Worm (Caenorhabditis elegans) whole organism, midembryonic: ENCODE results near the gene Y62E10A.3.

ENCODE experiments used
- T22C8.4 ChIP-seq: fragments of 200-800 bp; sonication (Bioruptor generic); IDR thresholded peaks from 2 replicates; pipeline ENCODE4 v1.3.6; 2022; ENCODE audit warnings: missing genetic modification characterization, missing compliant biosample characterization
- cog-1 ChIP-seq: sonication (generic microtip); optimal IDR thresholded peaks from 2 replicates; lab custom pipeline; 2016; ENCODE audit warnings: missing genetic modification characterization, missing compliant biosample characterization
- flt-1 ChIP-seq: fragments of 200-800 bp; sonication (Bioruptor generic); IDR thresholded peaks from 2 replicates; pipeline ENCODE4 v1.3.6; 2022; ENCODE audit warnings: missing genetic modification characterization, missing compliant biosample characterization
- klf-2 ChIP-seq: fragments of 200-800 bp; sonication (Bioruptor generic); conservative IDR thresholded peaks from 2 replicates; pipeline ENCODE4 v1.3.6; 2022; ENCODE audit warnings: missing genetic modification reagents, missing genetic modification characterization, missing compliant biosample characterization
- med-1 ChIP-seq: sonication (generic microtip); optimal IDR thresholded peaks from 2 replicates; lab custom pipeline; 2017; ENCODE audit warnings: missing genetic modification characterization, mild to moderate bottlenecking, missing compliant biosample characterization, antibody characterized with exemption, missing genetic modification reagents; ENCODE audit not compliant: insufficient read depth
- ref-1 ChIP-seq: fragments of 200-800 bp; sonication (Bioruptor generic); conservative IDR thresholded peaks from 2 replicates; pipeline ENCODE4 v1.3.6; 2022; ENCODE audit warnings: missing genetic modification reagents, missing genetic modification characterization, missing compliant biosample characterization
- tab-1 ChIP-seq: fragments of 200-800 bp; sonication (Bioruptor generic); IDR thresholded peaks from 2 replicates; pipeline ENCODE4 v1.3.6; 2022; ENCODE audit warnings: missing genetic modification characterization, missing compliant biosample characterization
- ztf-23 ChIP-seq: fragments of 200-800 bp; sonication (Bioruptor generic); IDR thresholded peaks from 2 replicates; pipeline ENCODE4 v1.3.6; 2022; ENCODE audit warnings: missing genetic modification reagents, missing genetic modification characterization, missing compliant biosample characterization
- ztf-29 ChIP-seq: fragments of 200-800 bp; sonication (Bioruptor generic); IDR thresholded peaks from 2 replicates; pipeline ENCODE4 v1.3.6; 2022; ENCODE audit warnings: missing genetic modification reagents, missing genetic modification characterization, missing compliant biosample characterization

Gene Y62E10A.3

DNA sequence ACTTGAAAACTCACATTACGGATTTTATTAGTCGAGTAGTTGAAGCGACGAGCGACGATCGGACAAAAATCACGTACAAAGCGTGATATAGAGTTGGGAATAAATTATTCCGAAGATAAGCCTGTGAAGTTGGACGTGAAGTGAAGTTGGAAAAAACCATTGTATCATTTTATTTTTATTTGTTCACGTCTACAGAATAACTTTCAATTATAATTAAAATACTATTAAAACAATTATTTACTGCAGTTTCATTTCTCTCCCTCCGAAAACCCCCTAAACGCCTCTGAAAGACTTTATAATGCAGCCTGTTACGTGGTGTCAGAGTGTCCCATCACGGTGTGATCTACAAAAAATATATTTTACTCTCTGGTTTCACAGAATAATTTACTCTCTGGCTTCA, at the start of gene Y62E10A.3:
Gene Y62E10A.3 (minus strand): TSS at position 101 of the 400 bp plus-strand sequence.
- TF ChIP-seq klf-2 (no peak), flt-1 (no peak), T22C8.4 (GFP tag; lab: Robert Waterston, UW) (no peak), ztf-23 (GFP tag; lab: Robert Waterston, UW) (no peak), cog-1 (tag; lab: Kevin White, UChicago) (no peak), tab-1 (GFP tag; lab: Robert Waterston, UW) (no peak), med-1 (GFP tag; lab: Kevin White, UChicago) (no peak), ztf-29 (GFP tag; lab: Robert Waterston, UW) (no peak), ref-1 (GFP tag; lab: Robert Waterston, UW) (no peak)

DNA sequence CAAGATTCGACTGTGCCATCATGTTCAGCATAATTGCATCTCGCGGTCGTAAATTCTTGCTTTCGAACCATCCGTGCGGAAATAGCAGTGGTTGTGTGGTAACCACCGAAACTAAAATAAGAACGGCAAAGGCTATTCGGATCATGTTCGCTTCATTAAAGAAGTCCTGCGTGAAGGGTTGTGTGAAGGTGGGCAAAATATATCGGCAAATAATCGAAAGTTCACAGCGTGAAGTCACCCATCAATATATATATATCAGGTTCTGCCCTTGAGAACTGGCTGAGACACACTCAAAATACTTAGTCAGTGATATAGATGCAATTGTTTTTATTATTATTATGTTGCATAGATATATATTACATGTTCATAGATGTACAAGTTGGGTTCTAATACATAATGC, 48.0 kb upstream of the Y62E10A.3 start, which contains the start of gene Y62E10A.19:
Gene Y62E10A.19 (minus strand): TSS at position 289 of the 400 bp plus-strand sequence.
- TF ChIP-seq ref-1 (GFP tag; lab: Robert Waterston, UW), result no peak
- no peak for TF ChIP-seq cog-1 (tag; lab: Kevin White, UChicago)
- TF ChIP-seq ztf-23 (GFP tag; lab: Robert Waterston, UW), result no peak
- TF ChIP-seq klf-2, result no peak

- TF ChIP-seq ztf-23 (GFP tag; lab: Robert Waterston, UW), result no peak
- no peak for TF ChIP-seq ztf-29 (GFP tag; lab: Robert Waterston, UW)
- TF ChIP-seq tab-1 (GFP tag; lab: Robert Waterston, UW), result no peak
- no peak for TF ChIP-seq med-1 (GFP tag; lab: Kevin White, UChicago)
- no peak for TF ChIP-seq klf-2
- no peak for TF ChIP-seq ref-1 (GFP tag; lab: Robert Waterston, UW)
- TF ChIP-seq cog-1 (tag; lab: Kevin White, UChicago), result no peak
- no peak for TF ChIP-seq T22C8.4 (GFP tag; lab: Robert Waterston, UW)
- no peak for TF ChIP-seq flt-1
Measured at ce11 chrIV:13400456-13401364, 40.7 kb upstream of the Y62E10A.3 start, which contains the start of the genes memi-2 and cyp-31A5. TSS of gene memi-2 (minus strand) at chrIV:13400506. TSS of gene cyp-31A5 (plus strand) at chrIV:13401289.

- TF ChIP-seq flt-1 (no peak), med-1 (GFP tag; lab: Kevin White, UChicago) (no peak), ref-1 (GFP tag; lab: Robert Waterston, UW) (no peak), ztf-23 (GFP tag; lab: Robert Waterston, UW) (no peak), cog-1 (tag; lab: Kevin White, UChicago) (no peak), T22C8.4 (GFP tag; lab: Robert Waterston, UW) (no peak), klf-2 (no peak), tab-1 (GFP tag; lab: Robert Waterston, UW) (no peak)
Measured at ce11 chrIV:13398728-13399127, 38.7 kb upstream of the Y62E10A.3 start, which contains the start of gene Y62E10A.13. TSS of gene Y62E10A.13 (minus strand) at chrIV:13399053.

ce11 chrIV:13396375-13396774, 36.3 kb upstream of the Y62E10A.3 start:
- TF ChIP-seq T22C8.4 (GFP tag; lab: Robert Waterston, UW) (no peak), med-1 (GFP tag; lab: Kevin White, UChicago) (no peak), cog-1 (tag; lab: Kevin White, UChicago) (no peak), klf-2 (no peak), ztf-29 (GFP tag; lab: Robert Waterston, UW) (no peak)

DNA sequence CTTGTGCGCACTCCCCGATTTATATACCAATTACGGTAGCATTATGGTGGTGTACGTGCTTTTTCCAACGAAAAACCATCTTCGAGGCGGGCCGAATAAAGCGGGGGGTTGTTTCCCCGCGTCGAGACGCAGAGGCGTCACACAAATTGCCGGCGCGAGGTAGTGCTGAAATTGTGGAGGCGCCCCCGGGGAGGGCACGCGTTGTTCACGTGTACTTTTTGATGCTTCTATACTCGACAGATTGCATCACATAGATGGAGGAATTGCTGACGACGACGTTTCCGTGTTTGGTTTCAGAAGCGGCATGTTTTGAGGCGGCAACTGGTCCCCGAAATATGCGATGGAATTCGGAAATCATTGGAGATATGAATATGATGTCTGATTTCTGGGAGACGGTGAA, 35.2 kb upstream of the Y62E10A.3 start:
- TF ChIP-seq ztf-23 (GFP tag; lab: Robert Waterston, UW) (0 out of 2 replicates have a peak, but pooled peaks have one; percentile 49), klf-2 (no peak)

DNA sequence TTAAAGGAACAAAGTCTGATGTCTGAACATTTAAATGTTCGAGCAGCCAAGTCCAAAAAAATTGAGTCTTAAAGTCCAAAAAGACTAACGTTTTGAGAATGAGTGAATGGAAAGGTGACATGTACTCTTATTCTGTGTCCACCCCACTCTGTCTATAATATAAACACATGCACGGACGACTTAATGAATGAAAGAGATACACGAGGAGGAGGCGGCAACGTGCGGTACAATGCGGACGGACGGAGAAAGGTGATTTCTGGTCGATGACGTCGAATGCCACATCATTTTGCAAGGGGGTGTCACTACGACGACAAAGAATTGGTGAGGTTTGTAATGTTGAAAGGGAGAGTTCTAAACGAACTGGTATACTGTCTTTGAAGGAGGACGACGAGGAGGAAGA, 34.6 kb upstream of the Y62E10A.3 start:
- TF ChIP-seq T22C8.4 (GFP tag; lab: Robert Waterston, UW), result no peak
- no peak for TF ChIP-seq cog-1 (tag; lab: Kevin White, UChicago)
- TF ChIP-seq ztf-29 (GFP tag; lab: Robert Waterston, UW), result no peak
- TF ChIP-seq tab-1 (GFP tag; lab: Robert Waterston, UW), result no peak
- TF ChIP-seq ref-1 (GFP tag; lab: Robert Waterston, UW), result no peak
- no peak for TF ChIP-seq klf-2
- TF ChIP-seq ztf-23 (GFP tag; lab: Robert Waterston, UW), result no peak
- no peak for TF ChIP-seq med-1 (GFP tag; lab: Kevin White, UChicago)
- no peak for TF ChIP-seq flt-1

- TF ChIP-seq ztf-29 (GFP tag; lab: Robert Waterston, UW) (no peak), T22C8.4 (GFP tag; lab: Robert Waterston, UW) (no peak), klf-2 (no peak), tab-1 (GFP tag; lab: Robert Waterston, UW) (no peak), cog-1 (tag; lab: Kevin White, UChicago) (no peak), ztf-23 (GFP tag; lab: Robert Waterston, UW) (no peak), ref-1 (GFP tag; lab: Robert Waterston, UW) (no peak), flt-1 (no peak), med-1 (GFP tag; lab: Kevin White, UChicago) (no peak)
Measured at ce11 chrIV:13393246-13393716, 33.2 kb upstream of the Y62E10A.3 start.

DNA sequence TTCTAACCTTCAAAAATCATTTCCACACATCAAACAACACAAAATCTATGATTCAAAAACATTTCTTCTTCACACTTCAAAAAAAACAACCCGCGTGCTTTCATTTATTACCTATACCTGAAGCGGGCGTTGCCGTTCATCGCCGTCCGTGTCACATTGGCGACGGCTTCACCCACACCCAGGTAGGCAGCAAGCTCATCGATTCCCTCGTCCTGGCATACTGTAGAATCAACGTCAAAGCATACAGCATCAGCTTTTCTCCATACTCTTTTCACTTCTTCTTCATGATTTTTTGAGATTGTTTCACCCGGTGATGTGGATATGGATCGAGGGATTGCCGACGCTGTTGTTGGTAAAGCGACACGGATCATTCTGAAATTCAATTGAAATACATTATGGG, 32.2 kb upstream of the Y62E10A.3 start:
- TF ChIP-seq ztf-23 (GFP tag; lab: Robert Waterston, UW) (no peak), tab-1 (GFP tag; lab: Robert Waterston, UW) (no peak), klf-2 (no peak), med-1 (GFP tag; lab: Kevin White, UChicago) (no peak), ref-1 (GFP tag; lab: Robert Waterston, UW) (no peak), T22C8.4 (GFP tag; lab: Robert Waterston, UW) (no peak), ztf-29 (GFP tag; lab: Robert Waterston, UW) (no peak), flt-1 (no peak), cog-1 (tag; lab: Kevin White, UChicago) (no peak)
